Fruit fly (Drosophila melanogaster): ENCODE results near the gene CG32512.

CG32512 gene

DNA sequence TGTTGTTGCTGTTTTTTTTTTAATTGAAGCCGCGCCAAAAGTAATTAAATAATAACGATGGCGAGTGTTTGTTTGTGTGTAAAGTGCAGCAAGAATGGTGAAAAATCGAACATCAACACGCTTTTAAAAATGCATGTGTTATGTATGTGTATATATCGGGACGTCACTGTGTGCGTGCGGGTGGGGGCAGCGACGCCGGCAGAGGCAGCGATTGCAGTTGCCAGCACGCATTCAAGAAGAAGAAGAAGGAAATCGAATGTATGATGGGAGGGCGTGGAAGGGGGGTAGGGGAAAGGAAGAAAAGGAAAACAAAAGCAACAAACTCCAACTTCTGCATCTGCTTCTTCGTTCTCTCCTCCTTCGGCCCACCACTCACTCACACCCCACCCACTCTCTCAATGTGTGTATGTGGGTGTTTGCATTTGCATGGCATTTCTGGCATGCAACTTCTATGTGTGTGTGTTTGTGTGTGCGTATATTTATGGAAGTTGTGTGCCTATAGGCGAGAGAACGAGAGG lies 12.3 kb downstream of the CG32512 start (continued):
- TF ChIP-seq CG15336 (GFP tag; IDR thresholded peaks at IDR 0.05) (peak; percentile 63), Ets96B (tag; optimal IDR thresholded peaks at IDR 0.05) (peak; percentile 37), CG6163 (GFP tag; IDR thresholded peaks at IDR 0.05) (peak; percentile 72; the same call in 2 of the 3 replicates), cyc (GFP tag; optimal IDR thresholded peaks at IDR 0.05) (no peak), CG8319 (GFP tag; optimal IDR thresholded peaks at IDR 0.05) (no peak), acj6 (GFP tag; optimal IDR thresholded peaks at IDR 0.05) (no peak), ss (GFP tag; optimal IDR thresholded peaks at IDR 0.05) (peak; percentile 78 to 91), Gug (GFP tag; IDR thresholded peaks at IDR 0.05) (peak; percentile 28; the same call in 1 of the 2 replicates), fkh (GFP tag; optimal IDR thresholded peaks at IDR 0.05) (no peak), CG7368 (GFP tag; optimal IDR thresholded peaks at IDR 0.05) (no peak), CG16779 (tag; optimal IDR thresholded peaks at IDR 0.05) (peak; percentile 59), eg (GFP tag; IDR thresholded peaks at IDR 0.05) (peak; percentile 70; the same call in 1 of the 3 replicates), CG11902 (GFP tag; optimal IDR thresholded peaks at IDR 0.05) (no peak), lz (GFP tag; optimal IDR thresholded peaks at IDR 0.05) (no peak), Sox15 (GFP tag; optimal IDR thresholded peaks at IDR 0.05) (no peak), CG6808 (GFP tag; optimal IDR thresholded peaks at IDR 0.05) (peak; percentile 62), CG31627 (GFP tag; optimal IDR thresholded peaks at IDR 0.05) (no peak), CG3032 (tag; optimal IDR thresholded peaks at IDR 0.05) (peak; percentile 38), fd85E (GFP tag; optimal IDR thresholded peaks at IDR 0.05) (no peak), CG10669 (GFP tag; optimal IDR thresholded peaks at IDR 0.05) (no peak), Sox102F (GFP tag; optimal IDR thresholded peaks at IDR 0.05) (no peak), spab (GFP tag; optimal IDR thresholded peaks at IDR 0.05) (no peak), CG8119 (GFP tag; IDR thresholded peaks at IDR 0.05) (peak; percentile 58; the same call in 2 of the 3 replicates), Met (GFP tag; optimal IDR thresholded peaks at IDR 0.05) (no peak), CG8632 (GFP tag; optimal IDR thresholded peaks at IDR 0.05) (no peak), pdm3 (GFP tag; optimal IDR thresholded peaks at IDR 0.05) (no peak), CG9139 (GFP tag; optimal IDR thresholded peaks at IDR 0.05) (peak; percentile 56), salr (GFP tag; optimal IDR thresholded peaks at IDR 0.05) (no peak), Hr38 (GFP tag; optimal IDR thresholded peaks at IDR 0.05) (no peak), Hr39 (GFP tag; optimal IDR thresholded peaks at IDR 0.05) (no peak), Eip75B (GFP tag; optimal IDR thresholded peaks at IDR 0.05) (no peak), CG4318 (GFP tag; optimal IDR thresholded peaks at IDR 0.05) (no peak)

DNA sequence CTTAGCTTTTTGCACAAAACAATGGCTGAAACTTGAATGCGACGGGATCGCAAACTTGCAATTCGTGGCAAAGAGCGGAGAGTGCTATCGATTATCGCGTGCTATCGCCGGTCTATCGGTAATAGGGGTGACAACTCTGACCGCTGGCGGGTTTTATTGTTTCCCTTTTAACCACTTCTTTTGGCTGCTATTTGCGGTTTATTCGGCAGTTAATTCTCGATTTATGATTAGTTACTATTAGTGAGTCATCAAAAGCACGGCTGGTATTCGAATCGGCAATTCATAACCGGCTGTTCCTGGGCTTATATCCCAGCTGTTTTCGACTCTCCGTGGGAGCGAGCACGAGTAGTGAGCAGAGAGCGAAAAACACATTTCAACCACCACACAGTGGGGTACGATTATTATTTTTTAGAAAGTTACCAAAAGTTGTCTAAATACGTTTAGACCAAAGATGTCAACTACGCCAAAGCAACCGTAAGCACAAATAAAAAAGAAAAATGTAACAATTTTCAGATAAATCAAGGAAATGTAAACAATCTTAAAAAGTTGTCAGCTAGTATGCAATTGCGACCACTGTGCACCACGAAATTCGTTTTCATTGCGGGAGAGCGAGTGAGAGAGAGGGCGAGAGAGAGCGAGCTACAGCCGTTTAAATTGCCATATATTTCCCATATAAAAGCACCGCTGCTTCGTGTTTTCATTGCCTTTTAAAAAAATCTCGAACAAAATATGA lies 13.3 kb downstream of the CG32512 start, which contains the start of the genes Stt3A and bves:
TSS of gene Stt3A (minus strand) at position 89 of the 733 bp plus-strand sequence.
TSS of gene bves (plus strand) at position 115 of the 733 bp plus-strand sequence.
- TF ChIP-seq Hr4 (GFP tag; optimal IDR thresholded peaks at IDR 0.05), result peak; percentile 99
- peak; percentile 95 for TF ChIP-seq Gug (GFP tag; IDR thresholded peaks at IDR 0.05)
- TF ChIP-seq CG8632 (GFP tag; optimal IDR thresholded peaks at IDR 0.05), result peak; percentile 99
- TF ChIP-seq lz (GFP tag; optimal IDR thresholded peaks at IDR 0.05), result peak; percentile 99
- peak; percentile 99 for TF ChIP-seq Smox (GFP tag; optimal IDR thresholded peaks at IDR 0.05)
- TF ChIP-seq fd59A (GFP tag; optimal IDR thresholded peaks at IDR 0.05), result peak; percentile 97
- TF ChIP-seq CG15336 (GFP tag; IDR thresholded peaks at IDR 0.05), result peak; percentile 99
- TF ChIP-seq Sox15 (GFP tag; optimal IDR thresholded peaks at IDR 0.05), result peak; percentile 97
- peak; percentile 94 for TF ChIP-seq fd85E (GFP tag; optimal IDR thresholded peaks at IDR 0.05)
- TF ChIP-seq esn (GFP tag; optimal IDR thresholded peaks at IDR 0.05), result peak; percentile 99
- TF ChIP-seq fkh (GFP tag; optimal IDR thresholded peaks at IDR 0.05), result peak; percentile 97
- TF ChIP-seq svp (GFP tag), result peak; percentile 99
- peak; percentile 98 for TF ChIP-seq achi (GFP tag; optimal IDR thresholded peaks at IDR 0.05)
- peak; percentile 98 for TF ChIP-seq CG1621 (tag; optimal IDR thresholded peaks at IDR 0.05)
- peak; percentile 96 for TF ChIP-seq CG8319 (GFP tag; optimal IDR thresholded peaks at IDR 0.05)
- TF ChIP-seq CG11762 (GFP tag; optimal IDR thresholded peaks at IDR 0.05; ENCODE audit: insufficient read depth), result peak; percentile 98
- peak; percentile 98 for TF ChIP-seq Ets21C (GFP tag; optimal IDR thresholded peaks at IDR 0.05)
- TF ChIP-seq topi (GFP tag; optimal IDR thresholded peaks at IDR 0.05), result peak; percentile 99
- TF ChIP-seq OdsH (GFP tag; optimal IDR thresholded peaks at IDR 0.05), result peak; percentile 99
- TF ChIP-seq Sox14 (GFP tag; optimal IDR thresholded peaks at IDR 0.05), result peak; percentile 99
- peak; percentile 98 for TF ChIP-seq Eip93F (GFP tag; optimal IDR thresholded peaks at IDR 0.05)
- TF ChIP-seq Hr39 (GFP tag; optimal IDR thresholded peaks at IDR 0.05), result peak; percentile 98
- TF ChIP-seq CG11902 (GFP tag; optimal IDR thresholded peaks at IDR 0.05), result peak; percentile 93
- peak; percentile 96 for TF ChIP-seq dsx (GFP tag; optimal IDR thresholded peaks at IDR 0.05; ENCODE audit: poor library complexity, severe bottlenecking)
- peak; percentile 99 for TF ChIP-seq CG8119 (GFP tag; IDR thresholded peaks at IDR 0.05)
- peak; percentile 97 for TF ChIP-seq spab (GFP tag; optimal IDR thresholded peaks at IDR 0.05)
- peak; percentile 59 for TF ChIP-seq Hr38 (GFP tag; optimal IDR thresholded peaks at IDR 0.05)
- peak; percentile 98 for TF ChIP-seq eg (GFP tag; IDR thresholded peaks at IDR 0.05)
- peak; percentile 99 for TF ChIP-seq CG6792 (GFP tag; optimal IDR thresholded peaks at IDR 0.05)

All from whole organism, prepupa.